Fruit fly (Drosophila melanogaster): ENCODE measurements around the gene Cyp4s3.

Gene Cyp4s3

dm6 chrX:15063404-15064062, 52.8 kb downstream of the Cyp4s3 start, which contains the start of the genes hiw and ND-B18 (continued):
- TF ChIP-seq Mes4 (GFP tag; optimal IDR thresholded peaks at IDR 0.05) = peak; percentile 33
- no peak for TF ChIP-seq CG31365 (tag; optimal IDR thresholded peaks at IDR 0.05)
- TF ChIP-seq Oli (tag; optimal IDR thresholded peaks at IDR 0.05) = no peak
- no peak for TF ChIP-seq CG1792 (GFP tag; optimal IDR thresholded peaks at IDR 0.05)
- TF ChIP-seq CG14860 (GFP tag; IDR thresholded peaks at IDR 0.05; ENCODE audit: partially characterized antibody) = no peak
- no peak for TF ChIP-seq CG15269 (tag; optimal IDR thresholded peaks at IDR 0.05)
- TF ChIP-seq CG6272 (GFP tag; IDR thresholded peaks at IDR 0.05) = no peak
- no peak for TF ChIP-seq pros (GFP tag; optimal IDR thresholded peaks at IDR 0.05)
- TF ChIP-seq trh (GFP tag; optimal IDR thresholded peaks at IDR 0.05) = no peak
- peak; percentile 29 for TF ChIP-seq nerfin-1 (tag; optimal IDR thresholded peaks at IDR 0.05)
- TF ChIP-seq Dip2 (GFP tag; IDR thresholded peaks at IDR 0.05) = no peak
- TF ChIP-seq CG18599 (GFP tag; optimal IDR thresholded peaks at IDR 0.05) = no peak
- TF ChIP-seq CG1647 (GFP tag; optimal IDR thresholded peaks at IDR 0.05) = peak; percentile 38
- TF ChIP-seq Rfx (GFP tag; IDR thresholded peaks at IDR 0.05) = peak; percentile 56
- no peak for TF ChIP-seq Hr78 (GFP tag; optimal IDR thresholded peaks at IDR 0.05)
- no peak for TF ChIP-seq CG3163 (GFP tag; optimal IDR thresholded peaks at IDR 0.05)
- TF ChIP-seq lab (GFP tag; optimal IDR thresholded peaks at IDR 0.05) = no peak
- no peak for TF ChIP-seq CG14014 (GFP tag; IDR thresholded peaks at IDR 0.05)
- TF ChIP-seq slou (GFP tag; optimal IDR thresholded peaks at IDR 0.05) = no peak
- TF ChIP-seq caup (GFP tag; optimal IDR thresholded peaks at IDR 0.05; ENCODE audit: severe bottlenecking) = peak; percentile 43
- TF ChIP-seq scrt (GFP tag; optimal IDR thresholded peaks at IDR 0.05) = no peak
- TF ChIP-seq ranshi (GFP tag; IDR thresholded peaks at IDR 0.05) = 0 out of 2 replicates have a peak, but pooled peaks have one; percentile 15
- TF ChIP-seq CG2678 (tag; optimal IDR thresholded peaks at IDR 0.05) = no peak
- TF ChIP-seq CG7786 (GFP tag; optimal IDR thresholded peaks at IDR 0.05) = peak; percentile 18
- no peak for TF ChIP-seq hbn (GFP tag; IDR thresholded peaks at IDR 0.05; ENCODE audit: partially characterized antibody)
- no peak for TF ChIP-seq bowl (GFP tag; IDR thresholded peaks at IDR 0.05)
- TF ChIP-seq CG12219 (GFP tag; optimal IDR thresholded peaks at IDR 0.05) = no peak
- no peak for TF ChIP-seq klu (GFP tag; IDR thresholded peaks at IDR 0.05)
- TF ChIP-seq rib (GFP tag; IDR thresholded peaks at IDR 0.05) = no peak
- TF ChIP-seq stc (GFP tag; IDR thresholded peaks at IDR 0.05) = no peak
- TF ChIP-seq CG31441 (GFP tag; IDR thresholded peaks at IDR 0.05) = no peak
- no peak for TF ChIP-seq NFAT (GFP tag; IDR thresholded peaks at IDR 0.05)
- TF ChIP-seq CG3726 (GFP tag; IDR thresholded peaks at IDR 0.05) = no peak
- TF ChIP-seq CG2889 (GFP tag; IDR thresholded peaks at IDR 0.05) = no peak
- no peak for TF ChIP-seq D19B (GFP tag; optimal IDR thresholded peaks at IDR 0.05)
- TF ChIP-seq CG7556 (GFP tag; optimal IDR thresholded peaks at IDR 0.05) = peak; percentile 4
- TF ChIP-seq CG6765 (GFP tag; optimal IDR thresholded peaks at IDR 0.05) = no peak
- no peak for TF ChIP-seq CG12769 (tag; optimal IDR thresholded peaks at IDR 0.05)
- no peak for TF ChIP-seq fd96Cb (tag; optimal IDR thresholded peaks at IDR 0.05)
- TF ChIP-seq CG4730 (GFP tag; IDR thresholded peaks at IDR 0.05) = no peak
- TF ChIP-seq Myb (GFP tag; optimal IDR thresholded peaks at IDR 0.05) = peak; percentile 95
- TF ChIP-seq CG14710 (tag; optimal IDR thresholded peaks at IDR 0.05) = peak; percentile 46
- TF ChIP-seq HmgZ (tag; optimal IDR thresholded peaks at IDR 0.05) = peak; percentile 67
- TF ChIP-seq CG14050 (GFP tag; IDR thresholded peaks at IDR 0.05) = no peak
- TF ChIP-seq CG6854 (GFP tag; optimal IDR thresholded peaks at IDR 0.05) = no peak
- TF ChIP-seq CG4854 (GFP tag; optimal IDR thresholded peaks at IDR 0.05) = no peak
- TF ChIP-seq CG15696 (tag; optimal IDR thresholded peaks at IDR 0.05) = no peak
- no peak for TF ChIP-seq fu2 (GFP tag; optimal IDR thresholded peaks at IDR 0.05)
- TF ChIP-seq nau (GFP tag; optimal IDR thresholded peaks at IDR 0.05) = no peak

Measured in whole organism, embryonic.